Worm (Caenorhabditis elegans): ENCODE results near the gene phat-8.

DNA sequence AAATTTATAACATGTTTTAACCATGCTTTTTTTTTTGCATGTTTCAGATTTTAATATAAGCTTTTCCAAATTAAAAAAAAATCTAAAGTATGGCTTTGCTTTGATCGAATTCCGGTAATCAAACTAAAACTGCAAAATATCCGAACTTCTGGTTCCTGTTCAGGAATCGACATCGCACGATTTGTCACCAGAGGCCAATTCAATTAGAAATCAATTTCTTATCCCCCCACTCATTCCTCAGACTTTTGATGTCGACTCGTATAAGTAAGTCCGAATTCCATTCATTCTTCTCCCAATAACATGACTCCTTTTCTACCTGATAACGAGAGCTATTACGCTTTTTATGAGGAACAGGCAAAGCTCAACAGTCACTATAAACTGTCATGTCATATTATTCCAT, 23.4 kb upstream of the phat-8 start, which contains the start of gene srh-27:
- TF ChIP-seq hlh-6 (tag; optimal IDR thresholded peaks at IDR 0.05) (no peak), unc-42 (tag; optimal IDR thresholded peaks at IDR 0.05) (no peak), lim-6 (tag; optimal IDR thresholded peaks at IDR 0.05) (no peak), dve-1 (tag; optimal IDR thresholded peaks at IDR 0.05) (no peak)
